Fruit fly (Drosophila melanogaster): ENCODE results near the gene Hmx.

DNA sequence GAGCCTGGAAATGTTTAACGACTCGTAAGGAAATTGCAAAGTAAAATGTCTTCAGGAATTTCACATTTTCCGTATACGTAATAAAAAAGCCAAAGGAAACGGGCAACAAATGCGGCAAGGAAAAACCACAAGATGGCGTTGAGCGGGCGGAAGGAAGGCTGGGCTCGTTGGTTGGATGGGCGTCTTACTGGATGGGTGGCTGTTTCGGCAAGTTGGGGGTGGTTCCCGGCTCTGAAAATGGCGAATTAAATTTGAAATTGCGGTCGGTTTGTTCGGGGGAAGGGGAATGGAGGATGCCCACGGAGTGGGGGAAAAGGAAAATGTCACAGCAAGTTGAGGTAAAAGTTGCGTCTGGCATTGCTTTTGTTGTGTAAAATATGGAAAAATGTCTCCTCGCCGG lies 41.0 kb downstream of the Hmx start:
- TF ChIP-seq usp (GFP tag; optimal IDR thresholded peaks at IDR 0.05) (no peak), Dll (optimal IDR thresholded peaks at IDR 0.05) (no peak), CG8478 (optimal IDR thresholded peaks at IDR 0.05) (no peak), EcR (GFP tag; optimal IDR thresholded peaks at IDR 0.05) (no peak), psq (optimal IDR thresholded peaks at IDR 0.05) (no peak)
